Fruit fly (Drosophila melanogaster) whole organism, adult: ENCODE measurements around the gene CG4592.

Source experiments
- CG11617 ChIP-seq: fragments of 200-800 bp; sonication (Bioruptor generic); optimal IDR thresholded peaks from 2 replicates; lab custom pipeline; 2017; ENCODE audit warnings: mild to moderate bottlenecking, missing biosample characterization, missing genetic modification reagents, missing genetic modification characterization
- CG12768 ChIP-seq: fragments of 200-800 bp; sonication (Bioruptor generic); optimal IDR thresholded peaks from 2 replicates; lab custom pipeline; 2017; ENCODE audit warnings: missing biosample characterization, missing genetic modification characterization, mild to moderate bottlenecking, moderate library complexity, missing genetic modification reagents
- CG14711 ChIP-seq: fragments of 200-800 bp; sonication (Bioruptor generic); optimal IDR thresholded peaks from 2 replicates; lab custom pipeline; 2018; ENCODE audit warnings: missing biosample characterization, mild to moderate bottlenecking, missing genetic modification characterization, moderate library complexity
- CG1620 ChIP-seq: fragments of 200-800 bp; sonication (Bioruptor generic); optimal IDR thresholded peaks from 2 replicates; lab custom pipeline; 2016; ENCODE audit warnings: missing biosample characterization, missing genetic modification characterization
- CG33017 ChIP-seq: fragments of 200-800 bp; sonication (Bioruptor generic); optimal IDR thresholded peaks from 2 replicates; lab custom pipeline; 2018; ENCODE audit warnings: missing biosample characterization, mild to moderate bottlenecking, missing genetic modification characterization, moderate library complexity
- CG5204 ChIP-seq: fragments of 200-800 bp; sonication (Bioruptor generic); optimal IDR thresholded peaks from 2 replicates; lab custom pipeline; 2016; ENCODE audit warnings: missing biosample characterization, missing genetic modification characterization
- CG7045 ChIP-seq: fragments of 200-800 bp; sonication (Bioruptor generic); optimal IDR thresholded peaks from 2 replicates; lab custom pipeline; 2017; ENCODE audit warnings: missing biosample characterization, mild to moderate bottlenecking, missing genetic modification characterization
- CG7101 ChIP-seq: fragments of 200-800 bp; sonication (Bioruptor generic); optimal IDR thresholded peaks from 2 replicates; lab custom pipeline; 2018; ENCODE audit warnings: missing biosample characterization, mild to moderate bottlenecking, missing genetic modification characterization, moderate library complexity
- Clk ChIP-seq: fragments of 200-800 bp; sonication (Bioruptor generic); optimal IDR thresholded peaks from 2 replicates; lab custom pipeline; 2017; ENCODE audit warnings: missing biosample characterization, missing genetic modification characterization
- Crg-1 ChIP-seq: fragments of 200-800 bp; sonication (Bioruptor generic); optimal IDR thresholded peaks from 2 replicates; lab custom pipeline; 2016; ENCODE audit warnings: missing biosample characterization, missing genetic modification characterization
- Hr96 ChIP-seq: fragments of 200-800 bp; sonication (Bioruptor generic); optimal IDR thresholded peaks from 2 replicates; lab custom pipeline; 2016; ENCODE audit warnings: missing biosample characterization, missing genetic modification characterization
- Mnt ChIP-seq: fragments of 200-800 bp; sonication (Bioruptor generic); optimal IDR thresholded peaks from 2 replicates; lab custom pipeline; 2016; ENCODE audit warnings: missing biosample characterization, mild to moderate bottlenecking, missing genetic modification characterization
- bab1 ChIP-seq: fragments of 200-800 bp; sonication (Bioruptor generic); optimal IDR thresholded peaks from 3 replicates; lab custom pipeline; 2019; ENCODE audit warnings: missing biosample characterization, mild to moderate bottlenecking, missing genetic modification characterization, moderate library complexity
- cic ChIP-seq: fragments of 200-800 bp; sonication (Bioruptor generic); optimal IDR thresholded peaks from 2 replicates; lab custom pipeline; 2017; ENCODE audit warnings: missing biosample characterization, mild to moderate bottlenecking, missing genetic modification characterization, moderate library complexity
- cnc ChIP-seq, 2 experiments: fragments of >200 bp; optimal IDR thresholded peaks; 2 replicates each; lab custom pipeline; 2017
- kay ChIP-seq: fragments of 200-800 bp; sonication (Bioruptor generic); peaks from one replicate; lab custom pipeline; 2016; ENCODE audit warnings: missing biosample characterization, missing genetic modification characterization, borderline replicate concordance
- ovo ChIP-seq: fragments of 200-800 bp; sonication (Bioruptor generic); optimal IDR thresholded peaks from 2 replicates; lab custom pipeline; 2016; ENCODE audit warnings: missing biosample characterization, missing genetic modification characterization
- pad ChIP-seq: fragments of 200-800 bp; sonication (Bioruptor generic); optimal IDR thresholded peaks from 3 replicates; lab custom pipeline; 2017; ENCODE audit warnings: missing biosample characterization, missing genetic modification characterization, mild to moderate bottlenecking, moderate library complexity, missing genetic modification reagents
- tj ChIP-seq: fragments of 200-800 bp; sonication (Bioruptor generic); optimal IDR thresholded peaks from 3 replicates; lab custom pipeline; 2017; ENCODE audit warnings: missing biosample characterization, mild to moderate bottlenecking, missing genetic modification characterization, moderate library complexity
- toe ChIP-seq: fragments of 200-800 bp; sonication (Bioruptor generic); optimal IDR thresholded peaks from 2 replicates; lab custom pipeline; 2016; ENCODE audit warnings: missing biosample characterization, missing genetic modification characterization

CG4592 gene

dm6 chr2L:9924765-9925164 is 3.3 kb downstream of the CG4592 start, which contains the start of the genes TbCMF46 and CG42366:
Gene TbCMF46 (minus strand): TSS chr2L:9924865.
Gene CG42366 (plus strand): TSS chr2L:9925161.
- TF ChIP-seq CG7045 (GFP tag; lab: Kevin White, UChicago) (no peak), CG1620 (GFP tag; lab: Kevin White, UChicago) (no peak)

dm6 chr2L:9930280-9930679 is 8.8 kb downstream of the CG4592 start, which contains the start of gene CG42367:
Gene CG42367 (plus strand): TSS chr2L:9930580.
- TF ChIP-seq cnc (optimal IDR thresholded peaks at IDR 0.05; lab: Kevin White, UChicago) (no peak), CG14711 (no peak), Mnt (GFP tag; lab: Kevin White, UChicago) (no peak), Clk (no peak), cic (GFP tag; lab: Kevin White, UChicago) (no peak), ovo (no peak), Hr96 (GFP tag; lab: Kevin White, UChicago) (no peak), kay (GFP tag; lab: Kevin White, UChicago) (no peak), Crg-1 (GFP tag; lab: Kevin White, UChicago) (no peak), bab1 (GFP tag; lab: Kevin White, UChicago) (no peak), CG7045 (GFP tag; lab: Kevin White, UChicago) (no peak), CG12768 (GFP tag; lab: Kevin White, UChicago) (no peak), CG1620 (GFP tag; lab: Kevin White, UChicago) (no peak), tj (no peak), toe (no peak), CG11617 (GFP tag; lab: Kevin White, UChicago) (no peak), CG5204 (GFP tag; lab: Kevin White, UChicago) (no peak), CG33017 (tag; lab: Kevin White, UChicago) (no peak)

DNA sequence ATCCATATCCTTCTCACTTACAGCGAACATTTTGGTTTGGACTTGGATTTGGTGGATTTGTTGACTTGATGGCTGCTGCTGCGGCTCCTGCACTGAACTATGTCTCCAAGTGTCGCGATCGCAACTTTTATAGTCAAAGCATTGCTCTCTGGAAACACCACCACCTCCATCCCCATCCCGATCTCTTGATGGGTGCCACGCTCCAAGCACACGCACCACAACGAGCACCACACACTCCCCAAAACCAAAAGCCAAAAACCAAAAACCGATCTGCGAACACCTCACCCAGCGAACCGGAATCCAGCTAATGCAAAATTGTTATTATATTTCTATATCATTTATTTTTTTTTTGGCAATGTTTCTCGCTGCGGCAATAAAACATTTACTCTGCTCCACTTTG is 11.6 kb downstream of the CG4592 start, which contains the start of gene Cpr30F:
TSS of gene Cpr30F (minus strand) at position 101 of the 400 bp plus-strand sequence.
- no peak for TF ChIP-seq Mnt (GFP tag; lab: Kevin White, UChicago)
- no peak for TF ChIP-seq CG1620 (GFP tag; lab: Kevin White, UChicago)
- TF ChIP-seq CG14711 = no peak

- peak; percentile 34 for TF ChIP-seq CG12768 (GFP tag; lab: Kevin White, UChicago)
- TF ChIP-seq Crg-1 (GFP tag; lab: Kevin White, UChicago) = no peak
- TF ChIP-seq cic (GFP tag; lab: Kevin White, UChicago) = no peak
- no peak for TF ChIP-seq CG5204 (GFP tag; lab: Kevin White, UChicago)
- TF ChIP-seq Mnt (GFP tag; lab: Kevin White, UChicago) = peak; percentile 34
- no peak for TF ChIP-seq CG7045 (GFP tag; lab: Kevin White, UChicago)
- TF ChIP-seq CG11617 (GFP tag; lab: Kevin White, UChicago) = no peak
- peak; percentile 45 for TF ChIP-seq pad
- TF ChIP-seq kay (GFP tag; lab: Kevin White, UChicago) = no peak
- no peak for TF ChIP-seq cnc (optimal IDR thresholded peaks at IDR 0.05; lab: Kevin White, UChicago)
- no peak for TF ChIP-seq ovo
- peak; percentile 51 for TF ChIP-seq CG7101 (tag; lab: Kevin White, UChicago)
- peak; percentile 35 for TF ChIP-seq CG14711
- TF ChIP-seq tj = no peak
- peak; percentile 30 for TF ChIP-seq CG1620 (GFP tag; lab: Kevin White, UChicago)
- TF ChIP-seq CG33017 (tag; lab: Kevin White, UChicago) = no peak
- peak; percentile 37 for TF ChIP-seq toe
- TF ChIP-seq Hr96 (GFP tag; lab: Kevin White, UChicago) = peak; percentile 49
- peak; percentile 46 for TF ChIP-seq bab1 (GFP tag; lab: Kevin White, UChicago)
- TF ChIP-seq Clk = peak; percentile 38
Observed at dm6 chr2L:9937908-9938307, 16.5 kb downstream of the CG4592 start, which contains the start of gene Arglu1. Gene Arglu1 (minus strand): TSS chr2L:9938134.

- TF ChIP-seq toe (peak; percentile 59), CG1620 (GFP tag; lab: Kevin White, UChicago) (peak; percentile 83), tj (no peak), CG11617 (GFP tag; lab: Kevin White, UChicago) (peak; percentile 45), kay (GFP tag; lab: Kevin White, UChicago) (no peak), Clk (no peak), CG12768 (GFP tag; lab: Kevin White, UChicago) (peak; percentile 64), CG7101 (tag; lab: Kevin White, UChicago) (peak; percentile 82), bab1 (GFP tag; lab: Kevin White, UChicago) (peak; percentile 47), cnc (optimal IDR thresholded peaks at IDR 0.05; lab: Kevin White, UChicago) (no peak), cic (GFP tag; lab: Kevin White, UChicago) (peak; percentile 39), pad (peak; percentile 77), CG5204 (GFP tag; lab: Kevin White, UChicago) (no peak), ovo (peak; percentile 39), Hr96 (GFP tag; lab: Kevin White, UChicago) (peak; percentile 66), CG7045 (GFP tag; lab: Kevin White, UChicago) (peak; percentile 13), CG33017 (tag; lab: Kevin White, UChicago) (peak; percentile 32), CG14711 (peak; percentile 67), Crg-1 (GFP tag; lab: Kevin White, UChicago) (peak; percentile 84), Mnt (GFP tag; lab: Kevin White, UChicago) (peak; percentile 84)
Observed at dm6 chr2L:9938631-9939256, 17.3 kb downstream of the CG4592 start, which contains the start of the genes Datp and CG4619. Gene Datp (minus strand): TSS chr2L:9938790. Gene CG4619 (plus strand): TSS chr2L:9938863.

- TF ChIP-seq cic (GFP tag; lab: Kevin White, UChicago) (peak; percentile 97), Mnt (GFP tag; lab: Kevin White, UChicago) (peak; percentile 25), CG7101 (tag; lab: Kevin White, UChicago) (peak; percentile 64), CG5204 (GFP tag; lab: Kevin White, UChicago) (no peak), Crg-1 (GFP tag; lab: Kevin White, UChicago) (peak; percentile 16), bab1 (GFP tag; lab: Kevin White, UChicago) (no peak), pad (no peak), CG33017 (tag; lab: Kevin White, UChicago) (peak; percentile 61), Hr96 (GFP tag; lab: Kevin White, UChicago) (no peak), CG11617 (GFP tag; lab: Kevin White, UChicago) (peak; percentile 25), CG12768 (GFP tag; lab: Kevin White, UChicago) (peak; percentile 53), CG7045 (GFP tag; lab: Kevin White, UChicago) (peak; percentile 6)
Observed at dm6 chr2L:9943521-9943920, 22.1 kb downstream of the CG4592 start.
